Worm (Caenorhabditis elegans): ENCODE data around the gene srj-5.

- TF ChIP-seq snpc-4 (tag; optimal IDR thresholded peaks at IDR 0.05): no peak
- no peak for TF ChIP-seq unc-39 (tag; optimal IDR thresholded peaks at IDR 0.05)
- TF ChIP-seq sptf-1 (tag; optimal IDR thresholded peaks at IDR 0.05): no peak
- TF ChIP-seq nhr-76 (tag; optimal IDR thresholded peaks at IDR 0.05): no peak
These were observed 46.8 kb upstream of the srj-5 start, which contains the start of the genes ugt-29 and srx-5 for ce11 chrV:699489-700129.

Measured in whole organism, mixed stage, embryonic.